Worm (Caenorhabditis elegans) whole organism, L3 larva: ENCODE data around the gene T26H5.11.

Experiments used
- R02D3.7 ChIP-seq: fragments of 150-350 bp; optimal IDR thresholded peaks from 2 replicates; lab custom pipeline; 2014; ENCODE audit warnings: missing biosample characterization, missing genetic modification characterization
- ZK546.5 ChIP-seq: sonication (generic microtip); optimal IDR thresholded peaks from 2 replicates; lab custom pipeline; 2017; ENCODE audit warnings: missing biosample characterization, missing genetic modification characterization
- aly-2 ChIP-seq: fragments of 150-350 bp; optimal IDR thresholded peaks from 2 replicates; lab custom pipeline; 2014; ENCODE audit warnings: missing biosample characterization, missing genetic modification characterization
- ama-1 ChIP-seq: fragments of 150-350 bp; optimal IDR thresholded peaks from 2 replicates; lab custom pipeline; 2018
- ceh-16 ChIP-seq: sonication (generic microtip); optimal IDR thresholded peaks from 2 replicates; lab custom pipeline; 2017; ENCODE audit warnings: missing biosample characterization, missing genetic modification characterization
- ceh-28 ChIP-seq: fragments of 150-350 bp; optimal IDR thresholded peaks from 2 replicates; lab custom pipeline; 2014; ENCODE audit warnings: missing biosample characterization, missing genetic modification reagents, missing genetic modification characterization
- ceh-82 ChIP-seq: fragments of 150-350 bp; optimal IDR thresholded peaks from 2 replicates; lab custom pipeline; 2014; ENCODE audit warnings: missing biosample characterization, missing genetic modification characterization
- ceh-9 ChIP-seq: sonication (generic microtip); optimal IDR thresholded peaks from 2 replicates; lab custom pipeline; 2018; ENCODE audit warnings: missing biosample characterization, missing genetic modification characterization
- daf-12 ChIP-seq: fragments of 150-350 bp; optimal IDR thresholded peaks from 2 replicates; lab custom pipeline; 2014; ENCODE audit warnings: missing biosample characterization, missing genetic modification reagents, missing genetic modification characterization
- egl-27 ChIP-seq: sonication (generic microtip); optimal IDR thresholded peaks from 4 replicates; lab custom pipeline; 2017; ENCODE audit warnings: missing biosample characterization, missing genetic modification reagents, missing genetic modification characterization
- egl-5 ChIP-seq: fragments of 150-350 bp; optimal IDR thresholded peaks from 2 replicates; lab custom pipeline; 2017; ENCODE audit warnings: missing biosample characterization, missing genetic modification reagents, missing genetic modification characterization, inconsistent platforms
- elt-1 ChIP-seq: fragments of 150-350 bp; optimal IDR thresholded peaks from 2 replicates; lab custom pipeline; 2014; ENCODE audit warnings: missing biosample characterization, missing genetic modification characterization
- elt-2 ChIP-seq: sonication (generic microtip); optimal IDR thresholded peaks from 2 replicates; lab custom pipeline; 2016; ENCODE audit warnings: missing genetic modification reagents, mild to moderate bottlenecking, missing genetic modification characterization, missing compliant biosample characterization
- eor-1 ChIP-seq, 2 experiments: fragments of 150-350 bp; optimal IDR thresholded peaks; 2 replicates each; lab custom pipeline; 2014 to 2018; ENCODE audit warnings: missing biosample characterization in 2 of 2, missing genetic modification characterization in 2 of 2
- fkh-10 ChIP-seq: sonication (generic microtip); optimal IDR thresholded peaks from 2 replicates; lab custom pipeline; 2017; ENCODE audit warnings: missing biosample characterization, missing genetic modification reagents, missing genetic modification characterization
- fkh-2 ChIP-seq: fragments of 150-350 bp; optimal IDR thresholded peaks from 2 replicates; lab custom pipeline; 2014; ENCODE audit warnings: missing biosample characterization, missing genetic modification reagents, missing genetic modification characterization
- fos-1 ChIP-seq: fragments of 150-350 bp; optimal IDR thresholded peaks from 2 replicates; lab custom pipeline; 2014; ENCODE audit warnings: missing biosample characterization, missing genetic modification characterization
- hmg-11 ChIP-seq: sonication (generic microtip); optimal IDR thresholded peaks from 2 replicates; lab custom pipeline; 2016; ENCODE audit warnings: missing genetic modification characterization, missing compliant biosample characterization
- lin-15B ChIP-seq: fragments of 150-350 bp; optimal IDR thresholded peaks from 2 replicates; lab custom pipeline; 2014; ENCODE audit warnings: missing biosample characterization, missing genetic modification characterization
- lin-39 ChIP-seq: fragments of 150-350 bp; optimal IDR thresholded peaks from 2 replicates; lab custom pipeline; 2018; ENCODE audit warnings: missing biosample characterization, missing genetic modification reagents, missing genetic modification characterization
- lsy-12 ChIP-seq: sonication (generic microtip); optimal IDR thresholded peaks from 2 replicates; lab custom pipeline; 2016; ENCODE audit warnings: mild to moderate bottlenecking, missing genetic modification characterization, missing compliant biosample characterization
- nfya-1 ChIP-seq: sonication (generic microtip); optimal IDR thresholded peaks from 2 replicates; lab custom pipeline; 2017; ENCODE audit warnings: missing genetic modification characterization, mild to moderate bottlenecking, missing compliant biosample characterization, antibody characterized with exemption, moderate library complexity; ENCODE audit not compliant: insufficient read depth
- nhr-11 ChIP-seq: fragments of 150-350 bp; optimal IDR thresholded peaks from 2 replicates; lab custom pipeline; 2014; ENCODE audit warnings: missing biosample characterization, missing genetic modification characterization
- nhr-12 ChIP-seq: fragments of 150-350 bp; optimal IDR thresholded peaks from 2 replicates; lab custom pipeline; 2014; ENCODE audit warnings: missing biosample characterization, missing genetic modification characterization
- nhr-237 ChIP-seq: fragments of 150-350 bp; optimal IDR thresholded peaks from 2 replicates; lab custom pipeline; 2014; ENCODE audit warnings: missing biosample characterization, missing genetic modification characterization
- nhr-43 ChIP-seq: sonication (generic microtip); optimal IDR thresholded peaks from 2 replicates; lab custom pipeline; 2016; ENCODE audit warnings: mild to moderate bottlenecking, missing genetic modification characterization, missing compliant biosample characterization; ENCODE audit not compliant: poor library complexity, severe bottlenecking
- nhr-67 ChIP-seq: fragments of 150-350 bp; optimal IDR thresholded peaks from 2 replicates; lab custom pipeline; 2014; ENCODE audit warnings: missing biosample characterization, missing genetic modification characterization
- nhr-77 ChIP-seq: fragments of 150-350 bp; optimal IDR thresholded peaks from 2 replicates; lab custom pipeline; 2014; ENCODE audit warnings: missing biosample characterization, missing genetic modification characterization
- pha-4 ChIP-seq: fragments of 150-350 bp; optimal IDR thresholded peaks from 2 replicates; lab custom pipeline; 2014; ENCODE audit warnings: missing biosample characterization, missing genetic modification reagents, missing genetic modification characterization
- snpc-4 ChIP-seq: fragments of 150-350 bp; optimal IDR thresholded peaks from 2 replicates; lab custom pipeline; 2014; ENCODE audit warnings: missing biosample characterization, missing genetic modification characterization
- unc-39 ChIP-seq: sonication (generic microtip); optimal IDR thresholded peaks from 4 replicates; lab custom pipeline; 2017; ENCODE audit warnings: missing biosample characterization, missing genetic modification characterization
- zag-1 ChIP-seq: fragments of 150-350 bp; optimal IDR thresholded peaks from 2 replicates; lab custom pipeline; 2014; ENCODE audit warnings: missing biosample characterization, missing genetic modification characterization
- ztf-11 ChIP-seq: fragments of 150-350 bp; optimal IDR thresholded peaks from 2 replicates; lab custom pipeline; 2014; ENCODE audit warnings: missing biosample characterization, missing genetic modification characterization
- ztf-4 ChIP-seq: fragments of 150-350 bp; optimal IDR thresholded peaks from 2 replicates; lab custom pipeline; 2014; ENCODE audit warnings: missing biosample characterization, missing genetic modification characterization

The T26H5.11 gene

DNA sequence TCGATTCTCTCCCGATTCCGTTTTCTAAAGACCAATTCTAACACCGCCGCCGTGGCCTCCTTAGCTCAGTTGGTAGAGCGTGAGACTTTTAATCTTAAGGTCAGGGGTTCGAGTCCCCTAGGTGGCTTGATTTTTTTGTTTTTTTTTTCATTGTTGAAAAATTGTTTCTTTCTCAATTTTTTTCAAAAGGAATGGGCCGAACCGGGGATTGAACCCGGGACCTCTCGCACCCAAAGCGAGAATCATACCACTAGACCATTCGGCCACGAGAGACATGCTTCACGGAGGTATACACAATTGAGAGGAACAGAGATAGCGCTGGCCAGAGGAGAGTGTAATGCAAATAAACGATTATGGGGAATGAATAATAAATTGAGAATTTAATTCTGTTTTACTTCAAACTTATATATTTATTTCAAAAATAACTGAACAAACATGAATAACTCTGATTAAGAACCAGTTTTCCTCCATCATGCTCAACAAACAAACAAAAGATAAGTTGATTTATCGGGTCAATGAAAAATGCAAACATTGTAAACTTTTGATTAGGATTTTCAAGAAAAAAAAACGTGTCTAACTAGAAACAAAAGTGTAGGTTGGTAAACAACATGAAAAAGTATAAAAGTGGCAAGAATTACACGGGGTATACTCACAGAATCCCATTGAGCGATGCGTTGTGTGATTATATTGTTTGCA, 21.1 kb upstream of the T26H5.11 start, which contains the start of gene pqn-71 (continued):
- no peak for TF ChIP-seq ZK546.5 (tag; lab: Kevin White, UChicago)
- peak; percentile 67 for TF ChIP-seq lin-15B (tag; lab: Kevin White, UChicago)

DNA sequence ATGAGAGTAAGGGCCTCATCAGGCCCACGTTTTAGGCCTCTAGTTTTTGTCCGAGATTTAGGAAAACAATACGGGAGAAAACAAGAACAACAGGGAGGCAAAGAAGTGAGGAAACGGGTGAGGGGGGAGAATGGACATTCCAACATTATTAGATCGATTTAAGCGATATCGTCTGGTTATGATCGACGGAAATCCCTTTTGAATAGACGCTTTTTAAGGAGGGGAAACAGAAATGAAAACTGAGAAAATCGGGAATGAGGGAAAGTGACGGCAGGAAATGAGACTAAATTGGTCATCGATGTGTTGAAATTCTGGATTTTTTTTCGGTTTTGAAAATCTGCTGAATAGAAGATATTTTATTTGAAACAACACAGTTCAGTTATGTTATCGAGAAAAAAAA, 20.3 kb upstream of the T26H5.11 start, which contains the start of gene rocf-1:
rocf-1 (minus strand) TSS at position 101 of the 400 bp plus-strand sequence.
- TF ChIP-seq snpc-4 (tag; lab: Kevin White, UChicago) (no peak), nfya-1 (tag; lab: Kevin White, UChicago) (no peak), elt-1 (tag; lab: Kevin White, UChicago) (no peak), egl-27 (no peak), unc-39 (tag; lab: Kevin White, UChicago) (no peak), lsy-12 (tag; lab: Kevin White, UChicago) (no peak), lin-15B (tag; lab: Kevin White, UChicago) (no peak), daf-12 (tag; lab: Kevin White, UChicago) (no peak), hmg-11 (tag; lab: Kevin White, UChicago) (no peak), lin-39 (tag; lab: Kevin White, UChicago) (no peak), nhr-77 (tag; lab: Kevin White, UChicago) (no peak), pha-4 (tag; lab: Kevin White, UChicago) (no peak), nhr-12 (tag; lab: Kevin White, UChicago) (no peak), nhr-67 (tag; lab: Kevin White, UChicago) (no peak), aly-2 (tag; lab: Kevin White, UChicago) (no peak)

DNA sequence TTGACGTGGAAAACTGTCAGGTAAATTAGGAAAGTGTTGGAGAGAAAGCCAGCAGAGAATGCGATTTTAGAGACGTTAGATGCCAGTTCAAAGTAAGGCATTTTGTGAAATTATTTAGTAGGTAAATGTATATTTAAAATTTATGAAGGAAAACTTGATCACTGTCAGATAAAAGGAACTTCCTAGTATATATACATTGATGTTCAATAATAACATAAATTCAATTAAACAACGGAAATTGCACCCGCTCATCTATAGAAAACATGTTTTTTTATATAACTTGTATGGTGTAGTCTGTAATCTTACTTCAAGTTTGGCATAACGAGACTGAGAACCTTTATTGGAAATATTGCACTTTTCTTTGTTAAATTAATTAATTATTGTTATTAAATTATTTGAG, 15.0 kb upstream of the T26H5.11 start, which contains the start of gene str-71:
str-71 (minus strand) TSS at position 101 of the 400 bp plus-strand sequence.
- TF ChIP-seq ama-1 (lab: Kevin White, UChicago): no peak
- TF ChIP-seq ZK546.5 (tag; lab: Kevin White, UChicago): no peak
- TF ChIP-seq fkh-10 (GFP tag; lab: Kevin White, UChicago): no peak
- no peak for TF ChIP-seq pha-4 (tag; lab: Kevin White, UChicago)
- TF ChIP-seq aly-2 (tag; lab: Kevin White, UChicago): no peak
- TF ChIP-seq eor-1 (tag; optimal IDR thresholded peaks at IDR 0.05; lab: Kevin White, UChicago): no peak
- no peak for TF ChIP-seq snpc-4 (tag; lab: Kevin White, UChicago)
- no peak for TF ChIP-seq ztf-11 (tag; lab: Kevin White, UChicago)
- TF ChIP-seq ceh-16 (tag; lab: Kevin White, UChicago): no peak
- TF ChIP-seq hmg-11 (tag; lab: Kevin White, UChicago): no peak
- TF ChIP-seq nhr-237: no peak
- no peak for TF ChIP-seq zag-1 (tag; lab: Kevin White, UChicago)
- TF ChIP-seq R02D3.7 (tag; lab: Kevin White, UChicago): no peak
- no peak for TF ChIP-seq ceh-28
- no peak for TF ChIP-seq nhr-11 (tag; lab: Kevin White, UChicago)
- TF ChIP-seq lin-39 (tag; lab: Kevin White, UChicago): no peak
- no peak for TF ChIP-seq egl-5 (tag; lab: Kevin White, UChicago)

DNA sequence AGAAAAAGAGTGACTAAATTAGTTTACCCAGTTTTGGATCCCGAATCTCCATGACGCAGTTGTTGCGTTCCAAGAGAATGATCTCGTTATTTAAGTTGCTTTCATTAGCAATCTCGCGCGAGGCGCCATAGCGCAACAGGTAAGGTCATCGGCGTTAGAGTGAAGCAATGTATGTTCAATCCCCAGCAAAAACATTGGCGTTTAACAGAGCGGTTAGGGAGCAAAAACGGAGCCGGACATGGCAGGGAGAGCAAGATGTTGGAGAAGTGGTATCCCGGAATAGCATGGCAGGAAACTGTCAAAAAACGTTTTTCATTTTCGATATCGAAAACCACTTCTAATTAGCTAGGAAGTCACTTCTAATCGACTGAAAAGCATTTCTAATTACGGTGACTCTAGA, 10.2 kb upstream of the T26H5.11 start:
- no peak for TF ChIP-seq ceh-9
- TF ChIP-seq nhr-43: peak; percentile 31
- no peak for TF ChIP-seq ztf-11 (tag; lab: Kevin White, UChicago)
- no peak for TF ChIP-seq snpc-4 (tag; lab: Kevin White, UChicago)

DNA sequence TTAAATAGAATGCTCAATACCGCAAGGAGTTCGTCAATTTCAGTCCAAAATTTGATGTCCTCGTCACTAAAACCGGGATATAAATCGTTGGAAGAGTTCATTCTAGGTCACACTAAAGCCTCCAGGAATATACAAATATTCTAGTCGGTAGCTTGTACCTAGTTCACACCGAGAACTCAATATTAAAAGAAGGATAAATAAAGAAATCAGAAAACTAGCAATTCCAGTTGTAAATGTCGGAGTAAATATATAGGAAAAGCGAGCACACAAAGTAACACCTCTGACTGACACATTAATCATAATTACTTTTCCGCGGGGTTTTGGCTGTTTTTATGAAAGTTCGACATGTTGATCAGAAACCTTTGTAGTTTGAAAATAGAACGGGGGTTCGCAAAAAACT, 7.3 kb upstream of the T26H5.11 start, which contains the start of gene srw-33:
srw-33 (minus strand) TSS at position 101 of the 400 bp plus-strand sequence.
- no peak for TF ChIP-seq ZK546.5 (tag; lab: Kevin White, UChicago)
- TF ChIP-seq nhr-77 (tag; lab: Kevin White, UChicago): no peak

DNA sequence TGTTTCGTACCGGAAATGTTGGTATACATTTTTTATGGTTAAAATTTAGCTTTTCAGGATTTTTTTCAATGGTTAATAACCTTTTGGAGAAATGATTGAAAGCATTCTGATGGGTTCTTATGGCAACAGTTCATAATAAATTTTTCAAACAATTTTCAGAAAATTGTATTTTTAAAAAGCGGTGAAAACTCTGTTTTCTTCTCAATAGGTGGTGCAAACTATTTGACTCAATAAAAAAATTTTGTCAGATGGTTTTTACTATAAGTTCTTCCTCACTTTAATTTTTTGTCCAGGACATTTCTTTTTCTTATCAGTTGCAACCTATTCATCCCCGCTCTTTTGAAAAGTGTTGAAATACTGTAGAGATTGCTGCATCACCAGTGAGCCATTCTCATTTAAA, 4.8 kb upstream of the T26H5.11 start, which contains the start of gene T26H5.14:
T26H5.14 (plus strand) TSS at position 301 of the 400 bp plus-strand sequence.
- TF ChIP-seq ama-1 (lab: Kevin White, UChicago) (no peak), elt-2 (tag; lab: Kevin White, UChicago) (peak; percentile 40), fkh-2 (tag; lab: Kevin White, UChicago) (no peak), ztf-4 (tag; lab: Kevin White, UChicago) (no peak), ceh-82 (tag; lab: Kevin White, UChicago) (no peak), ZK546.5 (tag; lab: Kevin White, UChicago) (no peak), fos-1 (tag; lab: Kevin White, UChicago) (no peak)
